Fruit fly (Drosophila melanogaster): ENCODE results near the gene Agpat4.

The Agpat4 gene

DNA sequence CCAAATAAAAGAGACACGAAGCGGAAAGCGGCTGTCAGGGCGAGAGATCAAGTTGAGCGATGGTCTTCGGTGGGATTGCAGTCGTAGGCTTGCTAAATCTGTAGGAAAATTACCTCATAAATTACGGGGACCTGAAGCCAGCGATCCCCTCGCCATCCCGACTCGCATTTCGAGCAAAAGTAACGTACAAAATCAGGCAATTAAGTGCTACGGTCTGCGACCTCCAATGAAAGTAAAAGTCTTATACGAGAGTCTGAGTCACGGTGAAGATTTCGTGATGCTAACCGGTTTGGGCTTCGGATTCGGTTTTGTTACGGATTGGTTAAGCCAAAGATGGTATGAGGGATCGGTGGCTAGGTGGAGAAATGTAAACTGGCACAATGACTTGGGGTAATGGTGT, 41.5 kb downstream of the Agpat4 start:
- TF ChIP-seq jim (GFP tag; optimal IDR thresholded peaks at IDR 0.05): no peak
- no peak for TF ChIP-seq CG9705 (GFP tag; optimal IDR thresholded peaks at IDR 0.05)
- no peak for TF ChIP-seq foxo (GFP tag; optimal IDR thresholded peaks at IDR 0.05)
- no peak for TF ChIP-seq usp (GFP tag; optimal IDR thresholded peaks at IDR 0.05)
- no peak for TF ChIP-seq dsf (GFP tag; optimal IDR thresholded peaks at IDR 0.05; ENCODE audit: borderline replicate concordance)
- no peak for TF ChIP-seq Vsx2 (GFP tag; optimal IDR thresholded peaks at IDR 0.05; ENCODE audit: partially characterized antibody)
- TF ChIP-seq CG32264 (GFP tag; optimal IDR thresholded peaks at IDR 0.05): no peak
- TF ChIP-seq Dfd (GFP tag; optimal IDR thresholded peaks at IDR 0.05): no peak
- no peak for TF ChIP-seq rgr (GFP tag; optimal IDR thresholded peaks at IDR 0.05)
- no peak for TF ChIP-seq tai (GFP tag; optimal IDR thresholded peaks at IDR 0.05)
- TF ChIP-seq Mio (GFP tag; optimal IDR thresholded peaks at IDR 0.05): no peak
- no peak for TF ChIP-seq psq (GFP tag; optimal IDR thresholded peaks at IDR 0.05)
- no peak for TF ChIP-seq Jra (GFP tag; optimal IDR thresholded peaks at IDR 0.05)
- no peak for TF ChIP-seq HLH106 (tag; optimal IDR thresholded peaks at IDR 0.05)
- no peak for TF ChIP-seq ey (GFP tag; optimal IDR thresholded peaks at IDR 0.05)
- no peak for TF ChIP-seq Hr78 (GFP tag; optimal IDR thresholded peaks at IDR 0.05)
- no peak for TF ChIP-seq fru (GFP tag; optimal IDR thresholded peaks at IDR 0.05)

DNA sequence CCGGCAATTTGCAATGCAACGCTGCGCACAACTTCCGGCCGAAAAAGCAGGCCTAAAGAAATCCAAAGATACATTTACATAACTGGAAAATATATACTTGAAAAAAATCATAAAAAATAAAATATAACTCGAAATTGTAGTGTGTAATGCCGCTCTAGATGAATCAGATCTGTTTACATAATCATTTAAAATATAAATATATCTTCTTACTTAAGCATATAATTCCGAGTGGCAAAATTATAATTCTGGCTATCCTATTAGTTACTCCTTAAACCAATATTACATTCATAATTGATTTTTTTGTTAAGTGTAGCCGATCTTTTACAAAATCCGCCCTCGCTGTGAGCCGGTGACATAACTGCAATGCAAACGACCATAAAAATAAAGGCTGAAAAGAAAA, 41.9 kb downstream of the Agpat4 start:
- no peak for TF ChIP-seq CG9705 (GFP tag; optimal IDR thresholded peaks at IDR 0.05)
- TF ChIP-seq Sp1 (GFP tag; optimal IDR thresholded peaks at IDR 0.05): no peak
- TF ChIP-seq h (GFP tag; optimal IDR thresholded peaks at IDR 0.05): no peak
- no peak for TF ChIP-seq Vsx2 (GFP tag; optimal IDR thresholded peaks at IDR 0.05; ENCODE audit: partially characterized antibody)
- no peak for TF ChIP-seq Jra (GFP tag; optimal IDR thresholded peaks at IDR 0.05)
- TF ChIP-seq GATAd (GFP tag; optimal IDR thresholded peaks at IDR 0.05): no peak
- TF ChIP-seq Dfd (GFP tag; optimal IDR thresholded peaks at IDR 0.05): no peak
- TF ChIP-seq HLH106 (tag; optimal IDR thresholded peaks at IDR 0.05): no peak
- TF ChIP-seq Hr78 (GFP tag; optimal IDR thresholded peaks at IDR 0.05): no peak
- no peak for TF ChIP-seq woc (GFP tag; optimal IDR thresholded peaks at IDR 0.05)
- TF ChIP-seq Myc (optimal IDR thresholded peaks at IDR 0.05): no peak
- TF ChIP-seq OdsH (GFP tag; optimal IDR thresholded peaks at IDR 0.05): no peak
- no peak for TF ChIP-seq dmrt93B (GFP tag; optimal IDR thresholded peaks at IDR 0.05)
- TF ChIP-seq sv (GFP tag; optimal IDR thresholded peaks at IDR 0.05): no peak

DNA sequence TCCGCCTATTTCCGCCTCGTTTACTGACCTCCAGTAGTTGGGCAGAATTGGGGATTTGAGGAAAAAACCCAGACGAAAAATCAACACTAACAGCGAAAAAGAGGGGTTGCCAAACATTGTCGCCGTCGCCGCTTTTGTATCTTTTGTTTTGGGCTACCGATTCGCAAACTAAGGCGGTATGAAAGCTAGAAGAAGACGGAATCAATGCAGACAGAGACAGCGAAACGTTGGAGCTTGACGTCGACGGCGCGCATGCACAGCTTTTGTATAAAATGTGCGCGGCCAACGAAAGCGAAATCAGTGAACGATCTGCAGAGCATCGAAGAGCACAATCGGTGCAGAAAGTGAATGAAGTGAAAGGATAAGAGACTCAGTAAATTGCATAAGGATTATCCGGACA, 42.7 kb downstream of the Agpat4 start, which contains the start of gene CG4998:
TSS of gene CG4998 (plus strand) at position 301 of the 400 bp plus-strand sequence.
- TF ChIP-seq fru (GFP tag; optimal IDR thresholded peaks at IDR 0.05): no peak

DNA sequence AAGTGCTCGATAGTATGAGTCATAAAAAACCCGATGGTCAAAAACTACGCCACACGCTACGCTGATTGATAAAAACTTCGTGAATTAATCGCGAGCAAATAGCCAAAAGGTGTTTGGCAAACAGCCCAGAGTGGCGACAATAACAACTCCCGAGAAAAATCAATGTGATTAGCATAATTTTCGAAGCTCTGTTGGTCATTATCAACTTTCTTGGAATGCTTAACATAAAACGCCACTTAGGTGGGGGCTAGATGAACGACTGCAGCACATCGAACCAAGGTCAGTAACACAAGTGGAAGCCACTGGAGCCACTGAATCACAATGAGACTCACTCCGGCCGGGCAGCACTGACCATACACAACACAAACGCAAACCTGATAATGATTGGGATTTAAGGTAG, 43.6 kb downstream of the Agpat4 start:
- TF ChIP-seq dmrt93B (GFP tag; optimal IDR thresholded peaks at IDR 0.05) (no peak), CG9705 (GFP tag; optimal IDR thresholded peaks at IDR 0.05) (no peak), pan (optimal IDR thresholded peaks at IDR 0.05) (no peak), woc (GFP tag; optimal IDR thresholded peaks at IDR 0.05) (no peak), dl (GFP tag; optimal IDR thresholded peaks at IDR 0.05; ENCODE audit: insufficient read depth in 1 of 2, partially characterized antibody in 2 of 2) (no peak), GATAd (GFP tag; optimal IDR thresholded peaks at IDR 0.05) (no peak), dsf (GFP tag; optimal IDR thresholded peaks at IDR 0.05; ENCODE audit: borderline replicate concordance) (no peak), fru (GFP tag; optimal IDR thresholded peaks at IDR 0.05) (no peak), Rel (GFP tag; optimal IDR thresholded peaks at IDR 0.05) (no peak), Rel (tag; optimal IDR thresholded peaks at IDR 0.05) (no peak), Hr78 (GFP tag; optimal IDR thresholded peaks at IDR 0.05) (no peak), psq (GFP tag; optimal IDR thresholded peaks at IDR 0.05) (no peak), N (GFP tag; optimal IDR thresholded peaks at IDR 0.05) (no peak), jim (GFP tag; optimal IDR thresholded peaks at IDR 0.05) (no peak), sv (GFP tag; optimal IDR thresholded peaks at IDR 0.05) (no peak), usp (GFP tag; optimal IDR thresholded peaks at IDR 0.05) (no peak), OdsH (GFP tag; optimal IDR thresholded peaks at IDR 0.05) (no peak), lola (GFP tag; optimal IDR thresholded peaks at IDR 0.05) (no peak), Abd-B (GFP tag; optimal IDR thresholded peaks at IDR 0.05) (no peak), sage (GFP tag; optimal IDR thresholded peaks at IDR 0.05) (no peak), HLH106 (tag; optimal IDR thresholded peaks at IDR 0.05) (no peak)

DNA sequence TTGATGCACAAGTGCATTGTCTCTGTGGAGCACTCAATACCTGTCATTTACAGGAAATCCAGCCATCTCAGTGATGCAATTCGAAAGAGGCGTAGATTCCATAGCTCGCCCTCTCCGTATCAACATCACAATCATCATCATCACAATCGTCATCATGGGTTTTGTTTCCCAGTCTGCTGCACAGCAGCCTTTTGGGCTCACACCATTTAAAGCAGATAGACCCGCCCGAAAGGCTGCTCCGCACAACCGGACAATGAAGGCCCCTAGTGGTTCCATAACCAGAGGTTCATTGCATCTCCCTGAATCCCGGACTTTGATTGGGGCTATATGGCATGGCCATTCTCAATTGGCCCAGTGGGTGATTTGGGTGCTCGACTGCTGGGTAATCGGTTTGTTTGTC, 46.5 kb downstream of the Agpat4 start:
- TF ChIP-seq CG9705 (GFP tag; optimal IDR thresholded peaks at IDR 0.05): no peak
- TF ChIP-seq N (GFP tag; optimal IDR thresholded peaks at IDR 0.05): peak; percentile 79
- peak; percentile 80 for TF ChIP-seq Myc (optimal IDR thresholded peaks at IDR 0.05)
- TF ChIP-seq OdsH (GFP tag; optimal IDR thresholded peaks at IDR 0.05): no peak
- peak; percentile 39 for TF ChIP-seq Dif (GFP tag; optimal IDR thresholded peaks at IDR 0.05; ENCODE audit: partially characterized antibody)
- TF ChIP-seq Vsx2 (GFP tag; optimal IDR thresholded peaks at IDR 0.05; ENCODE audit: partially characterized antibody): peak; percentile 58

Data from whole organism, wandering third instar larva.